Worm (Caenorhabditis elegans): Measurements from ENCODE around the gene tbc-9.

ce11 chrIV:13549350-13549749, 46.7 kb upstream of the tbc-9 start:
- TF ChIP-seq him-1 (tag; optimal IDR thresholded peaks at IDR 0.05) = no peak
- no peak for TF ChIP-seq dao-5 (tag; optimal IDR thresholded peaks at IDR 0.05)
- TF ChIP-seq W03F9.2 (tag; optimal IDR thresholded peaks at IDR 0.05) = no peak

Data from whole organism, L4/young adult.